Fruit fly (Drosophila melanogaster): Measurements from ENCODE around the gene side-VII.
A peak's percentile ranks its signal among the peaks of the same experiment; 100 is the strongest.

The side-VII gene

DNA sequence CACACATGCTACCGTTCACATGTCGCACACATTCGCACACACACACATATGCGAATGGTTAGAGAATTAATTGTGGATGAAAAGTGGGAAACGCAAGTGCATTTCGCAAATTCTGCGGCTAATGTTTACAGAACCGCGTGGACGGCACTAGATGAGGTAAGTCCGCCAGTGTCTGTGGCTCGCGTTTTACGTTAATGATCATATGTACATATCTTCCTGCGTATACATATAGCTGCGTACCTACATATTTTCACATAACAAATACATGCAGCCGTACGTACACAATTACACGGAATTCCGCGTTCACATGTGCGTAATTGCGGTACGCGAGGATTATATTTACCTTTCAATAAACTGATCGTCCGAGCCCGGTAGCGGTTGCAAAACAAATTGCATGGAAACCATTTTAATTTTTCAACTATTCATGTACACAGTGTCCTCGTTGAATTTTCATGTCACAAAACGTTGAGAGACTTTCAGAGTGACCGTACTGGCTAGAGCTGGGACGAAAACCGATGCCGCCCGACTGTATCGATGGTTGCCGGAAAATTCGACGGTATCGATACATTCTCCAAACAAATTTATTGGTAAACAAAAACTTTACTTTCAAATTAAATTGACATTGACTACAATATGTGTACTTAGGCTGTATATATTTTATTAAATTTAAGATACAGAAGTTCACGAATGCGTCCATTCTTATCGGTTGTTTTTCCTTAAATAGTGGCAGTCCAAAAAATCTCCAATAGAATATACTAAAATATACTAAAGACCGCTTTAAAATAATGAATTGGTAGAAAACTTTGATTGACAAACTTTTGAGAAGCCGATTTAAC is 14.4 kb downstream of the side-VII start, which contains the start of gene hyd (continued):
- TF ChIP-seq CG7963 (GFP tag; IDR thresholded peaks at IDR 0.05; ENCODE audit: partially characterized antibody) (peak; percentile 64; the same call in 2 of the 3 replicates), slbo (GFP tag; IDR thresholded peaks at IDR 0.05) (no peak; the same call in 1 of the 2 replicates), CG30020 (tag; optimal IDR thresholded peaks at IDR 0.05) (peak; percentile 51), CG2129 (GFP tag; IDR thresholded peaks at IDR 0.05; ENCODE audit: partially characterized antibody) (peak; percentile 77), CG17829 (tag; optimal IDR thresholded peaks at IDR 0.05) (peak; percentile 53), CG14710 (tag; optimal IDR thresholded peaks at IDR 0.05) (peak; percentile 63), insv (GFP tag; optimal IDR thresholded peaks at IDR 0.05) (peak in 1 of 2 experiments; percentile 14), Dll (GFP tag; IDR thresholded peaks at IDR 0.05; ENCODE audit: partially characterized antibody) (peak; percentile 92), Doc3 (GFP tag; IDR thresholded peaks at IDR 0.05; ENCODE audit: partially characterized antibody) (peak; percentile 78; the same call in 2 of the 3 replicates), Ets97D (GFP tag; optimal IDR thresholded peaks at IDR 0.05) (peak; percentile 51), CG9215 (GFP tag; IDR thresholded peaks at IDR 0.05) (no peak), CG17359 (tag; optimal IDR thresholded peaks at IDR 0.05) (no peak), CG9437 (GFP tag; optimal IDR thresholded peaks at IDR 0.05) (peak; percentile 83), CG9797 (GFP tag; optimal IDR thresholded peaks at IDR 0.05) (peak; percentile 88), Hey (tag; optimal IDR thresholded peaks at IDR 0.05) (no peak), CG32767 (GFP tag; IDR thresholded peaks at IDR 0.05) (no peak), odd (GFP tag; optimal IDR thresholded peaks at IDR 0.05) (no peak), CG7987 (GFP tag; optimal IDR thresholded peaks at IDR 0.05) (no peak), Oli (tag; optimal IDR thresholded peaks at IDR 0.05) (no peak), chinmo (GFP tag; IDR thresholded peaks at IDR 0.05; ENCODE audit: partially characterized antibody) (peak; percentile 72; the same call in 1 of the 4 replicates), YL-1 (GFP tag; optimal IDR thresholded peaks at IDR 0.05) (peak; percentile 76), Dip2 (GFP tag; IDR thresholded peaks at IDR 0.05) (no peak), Ssrp (tag; optimal IDR thresholded peaks at IDR 0.05) (no peak), CG10543 (GFP tag; optimal IDR thresholded peaks at IDR 0.05) (no peak), inv (GFP tag; IDR thresholded peaks at IDR 0.05; ENCODE audit: partially characterized antibody) (peak; percentile 79), Meics (GFP tag; optimal IDR thresholded peaks at IDR 0.05) (no peak), CG1792 (GFP tag; optimal IDR thresholded peaks at IDR 0.05) (peak; percentile 36), MESR4 (GFP tag; optimal IDR thresholded peaks at IDR 0.05) (peak; percentile 92), CG13624 (GFP tag; optimal IDR thresholded peaks at IDR 0.05) (peak; percentile 19), Asciz (GFP tag; optimal IDR thresholded peaks at IDR 0.05) (no peak), CG6272 (GFP tag; IDR thresholded peaks at IDR 0.05) (no peak; the same call in none of the 2 replicates), CG7556 (GFP tag; optimal IDR thresholded peaks at IDR 0.05) (no peak)

DNA sequence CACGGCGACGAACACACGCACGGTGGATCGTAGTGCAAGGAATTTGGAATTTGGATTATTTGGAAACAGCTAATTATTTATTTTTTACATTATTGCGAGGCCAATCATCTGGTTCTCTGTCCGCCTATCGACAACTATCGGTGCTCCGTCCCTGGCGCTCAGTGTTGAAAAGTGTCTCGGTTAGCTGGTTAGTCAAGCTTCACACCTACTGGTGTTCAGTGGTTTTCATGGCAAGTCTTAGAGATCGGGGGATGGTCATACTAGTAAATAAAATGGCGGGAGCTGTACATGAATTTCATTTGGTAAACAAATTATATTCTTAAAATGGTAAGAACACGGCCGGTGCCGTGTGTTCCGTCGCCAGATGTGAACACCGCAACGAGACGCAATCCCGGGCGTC is 28.9 kb downstream of the side-VII start, which contains the start of the genes trbd and dmt:
Gene trbd, minus strand, starts transcription at position 152 of the 400 bp plus-strand sequence.
Gene dmt, plus strand, starts transcription at position 257 of the 400 bp plus-strand sequence.
- TF ChIP-seq Dp (GFP tag; optimal IDR thresholded peaks at IDR 0.05) (peak; percentile 84), maf-S (GFP tag; optimal IDR thresholded peaks at IDR 0.05) (peak; percentile 69), CG12942 (GFP tag; optimal IDR thresholded peaks at IDR 0.05) (peak; percentile 23), insv (GFP tag; optimal IDR thresholded peaks at IDR 0.05) (peak in 1 of 2 experiments; percentile 73), scrt (GFP tag; optimal IDR thresholded peaks at IDR 0.05) (no peak), pum (GFP tag; optimal IDR thresholded peaks at IDR 0.05) (peak; percentile 50), CG5245 (GFP tag; optimal IDR thresholded peaks at IDR 0.05) (peak; percentile 28), p53 (GFP tag; optimal IDR thresholded peaks at IDR 0.05) (peak; percentile 78), Sry-β (GFP tag; optimal IDR thresholded peaks at IDR 0.05) (no peak), CkIIα-i1 (GFP tag; IDR thresholded peaks at IDR 0.05) (no peak), psq (GFP tag; optimal IDR thresholded peaks at IDR 0.05) (no peak), btn (GFP tag; optimal IDR thresholded peaks at IDR 0.05) (peak; percentile 19), Hr51 (GFP tag; optimal IDR thresholded peaks at IDR 0.05) (peak in 1 of 2 experiments; percentile 74), al (GFP tag; IDR thresholded peaks at IDR 0.05) (no peak), CG14050 (GFP tag; IDR thresholded peaks at IDR 0.05) (no peak), CG14860 (GFP tag; IDR thresholded peaks at IDR 0.05; ENCODE audit: partially characterized antibody) (no peak), Poxn (GFP tag; IDR thresholded peaks at IDR 0.05) (no peak), wdn (GFP tag; IDR thresholded peaks at IDR 0.05) (no peak)

Data from whole organism, embryonic.